Fruit fly (Drosophila melanogaster) whole organism, prepupa: ENCODE results near the gene Vlet.

Experiments
- CG10669 ChIP-seq: fragments of 200-800 bp; sonication (Bioruptor generic); optimal IDR thresholded peaks from 3 replicates; lab custom pipeline; 2018; ENCODE audit warnings: missing biosample characterization, mild to moderate bottlenecking, missing genetic modification characterization, moderate library complexity
- Sox102F ChIP-seq: fragments of 200-800 bp; sonication (Bioruptor generic); optimal IDR thresholded peaks from 2 replicates; lab custom pipeline; 2016; ENCODE audit warnings: missing biosample characterization, mild to moderate bottlenecking, missing genetic modification characterization
- fd85E ChIP-seq: fragments of 200-800 bp; sonication (Bioruptor generic); optimal IDR thresholded peaks from 3 replicates; lab custom pipeline; 2016; ENCODE audit warnings: missing biosample characterization, missing genetic modification characterization

dm6 chrX:11720138-11720537, 41.7 kb upstream of the Vlet start, which contains the start of gene Tango10:
- TF ChIP-seq CG10669 (GFP tag; lab: Kevin White, UChicago): no peak
- no peak for TF ChIP-seq Sox102F (GFP tag; lab: Kevin White, UChicago)
- TF ChIP-seq fd85E: no peak
